Fruit fly (Drosophila melanogaster) whole organism, embryonic: Measurements from ENCODE around the gene prg.
A peak's percentile ranks its signal among the peaks of the same experiment; 100 is the strongest.

Source experiments
- Aef1 ChIP-seq: fragments of 200-800 bp; sonication (Bioruptor generic); IDR thresholded peaks from 3 replicates; pipeline ENCODE4 v1.3.6; 2022; ENCODE audit warnings: missing biosample characterization, missing genetic modification characterization
- Asciz ChIP-seq: fragments of 200-800 bp; sonication (Bioruptor generic); optimal IDR thresholded peaks from 2 replicates; lab custom pipeline; 2017; ENCODE audit warnings: missing biosample characterization, mild to moderate bottlenecking, missing genetic modification characterization, missing genetic modification reagents
- Atf6 ChIP-seq: fragments of 200-800 bp; sonication (Bioruptor generic); IDR thresholded peaks from 2 replicates; pipeline ENCODE4 v1.3.6; 2022; ENCODE audit warnings: missing biosample characterization, missing genetic modification characterization
- CG10274 ChIP-seq: fragments of 200-800 bp; sonication (Bioruptor generic); optimal IDR thresholded peaks from 3 replicates; lab custom pipeline; 2017; ENCODE audit warnings: missing biosample characterization, mild to moderate bottlenecking, missing genetic modification characterization
- CG14014 ChIP-seq: fragments of 200-800 bp; sonication (Bioruptor generic); IDR thresholded peaks from 2 replicates; pipeline ENCODE4 v1.3.6; 2022; ENCODE audit warnings: missing biosample characterization, missing genetic modification characterization
- CG1529 ChIP-seq: fragments of 200-800 bp; sonication (Bioruptor generic); optimal IDR thresholded peaks from 3 replicates; lab custom pipeline; 2018; ENCODE audit warnings: missing biosample characterization, missing genetic modification characterization
- CG16813 ChIP-seq: fragments of 200-800 bp; sonication (Bioruptor generic); IDR thresholded peaks from 3 replicates; pipeline ENCODE4 v1.3.6; 2022; ENCODE audit warnings: missing biosample characterization, missing genetic modification characterization; ENCODE audit not compliant: partially characterized antibody
- CG31441 ChIP-seq: fragments of 200-800 bp; sonication (Bioruptor generic); IDR thresholded peaks from 2 replicates; pipeline ENCODE4 v1.3.6; 2022; ENCODE audit warnings: missing biosample characterization, missing genetic modification characterization
- CG5180 ChIP-seq: fragments of 200-800 bp; sonication (Bioruptor generic); optimal IDR thresholded peaks from 3 replicates; lab custom pipeline; 2017; ENCODE audit warnings: missing biosample characterization, missing genetic modification characterization, mild to moderate bottlenecking, moderate library complexity, missing genetic modification reagents
- CG6683 ChIP-seq: fragments of 200-800 bp; sonication (Bioruptor generic); optimal IDR thresholded peaks from 2 replicates; lab custom pipeline; 2017; ENCODE audit warnings: missing biosample characterization, mild to moderate bottlenecking, missing genetic modification characterization, missing genetic modification reagents
- CG7372 ChIP-seq: fragments of 200-800 bp; sonication (Bioruptor generic); IDR thresholded peaks from 2 replicates; pipeline ENCODE4 v1.3.6; 2022; ENCODE audit warnings: missing biosample characterization, missing genetic modification characterization
- CG7928 ChIP-seq: fragments of 200-800 bp; sonication (Bioruptor generic); optimal IDR thresholded peaks from 2 replicates; lab custom pipeline; 2017; ENCODE audit warnings: missing biosample characterization, mild to moderate bottlenecking, missing genetic modification characterization
- CG7963 ChIP-seq: fragments of 200-800 bp; sonication (Bioruptor generic); IDR thresholded peaks from 3 replicates; pipeline ENCODE4 v1.3.6; 2022; ENCODE audit warnings: missing biosample characterization, missing genetic modification characterization; ENCODE audit not compliant: partially characterized antibody
- CG7987 ChIP-seq: fragments of 200-800 bp; sonication (Bioruptor generic); optimal IDR thresholded peaks from 2 replicates; lab custom pipeline; 2018; ENCODE audit warnings: missing biosample characterization, mild to moderate bottlenecking, missing genetic modification characterization, moderate library complexity
- CG8290 ChIP-seq, 3 experiments: fragments of 200-800 bp; sonication (Bioruptor generic); optimal IDR thresholded peaks; 2 replicates each; lab custom pipeline; 2016 to 2019; ENCODE audit warnings: missing biosample characterization in 3 of 3, missing genetic modification characterization in 3 of 3, mild to moderate bottlenecking in 2 of 3, moderate library complexity in 1 of 3
- CG9437 ChIP-seq: fragments of 200-800 bp; sonication (Bioruptor generic); optimal IDR thresholded peaks from 2 replicates; lab custom pipeline; 2018; ENCODE audit warnings: missing biosample characterization, mild to moderate bottlenecking, missing genetic modification characterization
- Dp ChIP-seq: fragments of 200-800 bp; sonication (Bioruptor generic); optimal IDR thresholded peaks from 2 replicates; lab custom pipeline; 2018; ENCODE audit warnings: missing biosample characterization, mild to moderate bottlenecking, missing genetic modification characterization, moderate library complexity
- Ets97D ChIP-seq: fragments of 200-800 bp; sonication (Bioruptor generic); optimal IDR thresholded peaks from 3 replicates; lab custom pipeline; 2016; ENCODE audit warnings: missing biosample characterization, missing genetic modification characterization
- Gug ChIP-seq: fragments of 200-800 bp; sonication (Bioruptor generic); IDR thresholded peaks from 4 replicates; pipeline ENCODE4 v1.3.6; 2022; ENCODE audit warnings: missing biosample characterization, missing genetic modification characterization
- Hr51 ChIP-seq, 2 experiments: fragments of 200-800 bp; sonication (Bioruptor generic); optimal IDR thresholded peaks; 2 replicates in 1 of 2; 3 replicates in 1 of 2; lab custom pipeline; 2016 to 2018; ENCODE audit warnings: missing biosample characterization in 2 of 2, missing genetic modification characterization in 2 of 2, mild to moderate bottlenecking in 1 of 2, moderate library complexity in 1 of 2
- Med ChIP-seq: fragments of 200-800 bp; sonication (Bioruptor generic); peaks from one replicate; lab custom pipeline; 2016; ENCODE audit warnings: missing biosample characterization, missing genetic modification characterization, mild to moderate bottlenecking, inconsistent platforms, moderate library complexity
- NK7.1 ChIP-seq: fragments of 200-800 bp; sonication (Bioruptor generic); optimal IDR thresholded peaks from 3 replicates; lab custom pipeline; 2016; ENCODE audit warnings: missing biosample characterization, missing genetic modification characterization
- Nf-YC ChIP-seq: fragments of 200-800 bp; optimal IDR thresholded peaks from 3 replicates; lab custom pipeline; 2019; ENCODE audit warnings: missing biosample characterization, mild to moderate bottlenecking, missing genetic modification characterization, moderate library complexity
- ash1 ChIP-seq: fragments of 200-800 bp; sonication (Bioruptor generic); optimal IDR thresholded peaks from 2 replicates; lab custom pipeline; 2018; ENCODE audit warnings: missing biosample characterization, mild to moderate bottlenecking, missing genetic modification characterization
- bowl ChIP-seq: fragments of 200-800 bp; sonication (Bioruptor generic); IDR thresholded peaks from 2 replicates; pipeline ENCODE4 v1.3.6; 2022; ENCODE audit warnings: missing biosample characterization, missing genetic modification characterization
- bsh ChIP-seq, 2 experiments: fragments of 200-800 bp; sonication (Bioruptor generic); optimal IDR thresholded peaks; 2 replicates each; lab custom pipeline; 2017 to 2018; ENCODE audit warnings: mild to moderate bottlenecking in 2 of 2, missing biosample characterization in 2 of 2, missing genetic modification characterization in 2 of 2, moderate library complexity in 1 of 2
- ci ChIP-seq: fragments of 200-800 bp; sonication (Bioruptor generic); IDR thresholded peaks from 3 replicates; pipeline ENCODE4 v1.3.6; 2022; ENCODE audit warnings: missing biosample characterization, missing genetic modification characterization
- disco-r ChIP-seq: fragments of 200-800 bp; sonication (Bioruptor generic); optimal IDR thresholded peaks from 2 replicates; lab custom pipeline; 2016; ENCODE audit warnings: missing biosample characterization, missing genetic modification characterization
- dm ChIP-seq: fragments of 200-800 bp; sonication (Bioruptor generic); optimal IDR thresholded peaks from 3 replicates; lab custom pipeline; 2016; ENCODE audit warnings: missing biosample characterization, missing genetic modification characterization
- dpn ChIP-seq, 2 experiments: fragments of 200-800 bp; sonication (Bioruptor generic); optimal IDR thresholded peaks; 3 replicates each; lab custom pipeline; 2016; ENCODE audit warnings: missing biosample characterization in 2 of 2, missing genetic modification characterization in 2 of 2
- esg ChIP-seq: fragments of 200-800 bp; sonication (Bioruptor generic); conservative IDR thresholded peaks from 2 replicates; pipeline ENCODE4 v1.3.6; 2022; ENCODE audit warnings: missing biosample characterization, missing genetic modification characterization
- gcm2 ChIP-seq: fragments of 200-800 bp; sonication (Bioruptor generic); optimal IDR thresholded peaks from 2 replicates; lab custom pipeline; 2016; ENCODE audit warnings: missing biosample characterization, missing genetic modification characterization
- grau ChIP-seq: fragments of 200-800 bp; optimal IDR thresholded peaks from 3 replicates; lab custom pipeline; 2019; ENCODE audit warnings: missing biosample characterization, mild to moderate bottlenecking, missing genetic modification characterization, moderate library complexity
- ham ChIP-seq: fragments of 200-800 bp; sonication (Bioruptor generic); IDR thresholded peaks from 2 replicates; pipeline ENCODE4 v1.3.6; 2022; ENCODE audit warnings: missing biosample characterization, missing genetic modification characterization
- pum ChIP-seq: fragments of 200-800 bp; sonication (Bioruptor generic); optimal IDR thresholded peaks from 2 replicates; lab custom pipeline; 2016; ENCODE audit warnings: missing biosample characterization, missing genetic modification characterization
- sc ChIP-seq, 3 experiments: fragments of >200 bp in 2 of 3; fragments of 200-800 bp in 1 of 3; sonication (Bioruptor generic) in 1 of 3; optimal IDR thresholded peaks; 2 replicates in 2 of 3; 3 replicates in 1 of 3; lab custom pipeline; 2017; ENCODE audit warnings: mild to moderate bottlenecking in 1 of 3, missing biosample characterization in 1 of 3, missing genetic modification characterization in 1 of 3, missing genetic modification reagents in 1 of 3
- schlank ChIP-seq: fragments of 200-800 bp; sonication (Bioruptor generic); optimal IDR thresholded peaks from 2 replicates; lab custom pipeline; 2018; ENCODE audit warnings: missing biosample characterization, mild to moderate bottlenecking, missing genetic modification characterization
- sens ChIP-seq: fragments of 200-800 bp; sonication (Bioruptor generic); peaks from one replicate; lab custom pipeline; 2016; ENCODE audit warnings: missing biosample characterization, missing genetic modification characterization
- slp2 ChIP-seq: fragments of 200-800 bp; sonication (Bioruptor generic); optimal IDR thresholded peaks from 2 replicates; lab custom pipeline; 2016; ENCODE audit warnings: missing biosample characterization, missing genetic modification characterization
- stwl ChIP-seq: fragments of 200-800 bp; sonication (Bioruptor generic); optimal IDR thresholded peaks from 3 replicates; lab custom pipeline; 2018; ENCODE audit warnings: missing biosample characterization, mild to moderate bottlenecking, missing genetic modification characterization, moderate library complexity
- tin ChIP-seq: fragments of 200-800 bp; sonication (Bioruptor generic); optimal IDR thresholded peaks from 3 replicates; lab custom pipeline; 2016; ENCODE audit warnings: missing biosample characterization, missing genetic modification characterization
- usp ChIP-seq: fragments of >200 bp; optimal IDR thresholded peaks from 2 replicates; lab custom pipeline; 2017; ENCODE audit warnings: missing biosample characterization, missing genetic modification characterization
- zf30C ChIP-seq: fragments of 200-800 bp; sonication (Bioruptor generic); optimal IDR thresholded peaks from 3 replicates; lab custom pipeline; 2018; ENCODE audit warnings: missing biosample characterization, mild to moderate bottlenecking, missing genetic modification characterization

prg gene

DNA sequence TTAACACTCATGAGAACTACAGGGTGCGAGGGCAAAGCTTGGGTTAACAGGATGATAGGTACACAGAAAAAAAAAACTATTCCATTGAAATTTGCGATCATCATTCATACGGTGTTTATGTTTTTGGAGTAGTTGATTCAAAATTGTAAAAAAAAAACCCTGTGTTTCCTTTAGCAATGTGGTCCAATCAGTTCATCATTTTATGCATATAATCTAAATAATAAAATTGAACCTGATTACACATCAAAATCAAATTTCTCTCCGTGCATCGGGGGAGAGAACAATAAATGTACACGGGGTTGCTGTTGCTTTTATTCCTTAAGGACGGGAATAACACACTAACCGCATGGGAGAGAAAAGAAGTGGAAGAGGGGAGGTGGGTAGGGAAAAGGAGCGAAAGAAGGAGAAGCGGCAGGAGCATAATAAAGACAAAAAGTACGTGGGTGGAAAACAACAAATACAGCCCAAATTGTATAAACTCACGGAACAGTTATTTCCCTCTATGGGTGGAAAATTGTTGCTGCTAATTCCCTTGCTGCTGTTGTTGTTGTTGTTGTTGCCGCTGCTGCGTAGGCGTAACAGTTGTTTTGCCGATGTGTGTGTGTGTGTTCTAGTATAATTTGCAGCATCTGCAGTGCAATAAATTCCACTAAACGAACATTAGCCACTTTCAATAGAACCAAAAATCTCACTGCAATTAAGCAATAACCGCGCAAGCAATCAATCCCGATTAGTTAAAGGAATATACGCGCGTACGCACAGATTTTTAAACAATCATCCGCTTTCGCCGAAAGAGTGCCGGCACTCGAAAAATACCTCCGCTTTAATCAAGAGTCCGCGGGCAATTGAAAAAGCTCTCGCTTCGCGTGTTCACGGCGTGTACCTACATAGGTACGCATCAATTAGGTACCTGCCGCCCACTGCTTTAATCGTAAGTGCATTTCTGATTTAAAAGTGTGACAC, 863 bp upstream of the prg start, which contains the start of gene Agpat2 (continued):
- TF ChIP-seq ci (peak; percentile 87), CG14014 (peak; percentile 77), zf30C (GFP tag; lab: Kevin White, UChicago) (peak; percentile 89), CG6683 (GFP tag; lab: Kevin White, UChicago) (peak; percentile 76), bowl (GFP tag; lab: Robert Waterston, UW) (no peak), sc (optimal IDR thresholded peaks at IDR 0.05; lab: Kevin White, UChicago) (no peak), sc (GFP tag; optimal IDR thresholded peaks at IDR 0.05; lab: Kevin White, UChicago) (peak; percentile 80), dpn (GFP tag; optimal IDR thresholded peaks at IDR 0.05; lab: Kevin White, UChicago) (peak; percentile 76 to 85), ham (no peak), Aef1 (peak; percentile 52), CG31441 (peak; percentile 88), Atf6 (GFP tag; lab: Robert Waterston, UW) (peak; percentile 73), Gug (peak; percentile 65; the same call in 3 of the 4 replicates), CG7963 (GFP tag; lab: Robert Waterston, UW) (no peak), Asciz (peak; percentile 80), slp2 (peak; percentile 80), tin (GFP tag; lab: Kevin White, UChicago) (peak; percentile 81), stwl (peak; percentile 20), esg (peak; percentile 68), Dp (GFP tag; lab: Kevin White, UChicago) (no peak), CG1529 (peak; percentile 80), CG7987 (GFP tag; lab: Kevin White, UChicago) (peak; percentile 40), CG10274 (GFP tag; lab: Kevin White, UChicago) (peak; percentile 34)

DNA sequence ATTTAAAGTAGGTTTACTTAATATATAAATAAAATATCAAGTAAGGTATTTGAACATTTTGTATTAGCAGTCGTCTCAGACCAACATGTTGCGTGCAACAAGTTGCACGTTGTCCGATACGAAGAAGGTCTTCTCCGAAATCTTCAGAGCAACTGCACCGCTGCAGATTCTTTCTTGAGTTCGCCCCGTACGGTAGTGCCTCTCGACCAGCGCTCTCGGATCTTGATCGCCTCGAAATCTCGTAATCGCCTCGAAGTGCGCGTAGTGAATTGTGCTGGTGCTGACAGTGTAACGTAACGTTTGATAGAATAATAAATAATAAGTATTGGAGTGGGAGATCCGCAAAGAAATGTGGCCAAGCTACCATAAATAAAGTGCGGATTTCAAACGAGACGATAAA, 2.4 kb downstream of the prg start, which contains the start of gene dachs:
TSS of gene dachs (plus strand) at position 175 of the 400 bp plus-strand sequence.
- TF ChIP-seq grau (tag; lab: Kevin White, UChicago) (peak; percentile 28), CG5180 (GFP tag; lab: Kevin White, UChicago) (peak; percentile 95), Dp (GFP tag; lab: Kevin White, UChicago) (no peak), NK7.1 (no peak), CG7928 (GFP tag; lab: Kevin White, UChicago) (no peak)

DNA sequence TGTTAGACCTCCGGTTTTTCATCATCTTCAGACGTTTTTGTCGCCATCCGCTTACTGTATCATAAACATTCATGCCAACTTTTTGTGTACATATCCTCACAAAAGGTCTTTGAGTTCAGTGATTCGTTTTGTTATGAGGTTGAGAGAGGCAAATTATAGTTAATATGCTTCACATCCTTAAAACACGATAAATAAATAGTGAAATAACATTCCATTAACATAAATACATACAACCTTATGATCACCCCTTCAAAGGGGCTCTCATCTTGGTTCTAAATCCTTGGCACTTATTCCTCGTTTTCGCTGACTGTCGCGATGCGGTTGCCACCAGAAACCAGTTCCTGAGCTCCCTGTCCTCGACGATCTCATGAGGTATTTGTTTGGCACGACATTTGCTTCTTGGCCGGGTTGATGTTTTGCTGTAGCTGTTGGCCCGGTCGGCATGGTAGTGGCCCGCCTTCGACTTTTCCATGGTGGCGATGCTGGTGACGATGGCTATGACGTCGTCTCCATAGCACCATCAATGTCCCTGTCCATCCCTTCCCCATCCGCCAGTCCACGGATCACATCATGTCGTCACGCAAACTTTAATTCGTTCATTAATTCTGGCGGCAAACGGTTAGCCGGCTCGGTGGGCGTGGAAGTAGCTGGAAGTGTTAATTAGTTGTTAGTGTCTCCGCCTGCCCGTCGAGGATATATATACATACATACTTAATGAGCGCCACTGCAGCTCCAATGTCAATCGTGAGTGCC, 4.8 kb downstream of the prg start:
- TF ChIP-seq Med (GFP tag; lab: Kevin White, UChicago) (peak; percentile 35), CG9437 (GFP tag; lab: Kevin White, UChicago) (no peak), gcm2 (GFP tag; lab: Kevin White, UChicago) (no peak), CG7372 (GFP tag; lab: Robert Waterston, UW) (no peak), CG16813 (no peak), sens (GFP tag; lab: Kevin White, UChicago) (no peak)

DNA sequence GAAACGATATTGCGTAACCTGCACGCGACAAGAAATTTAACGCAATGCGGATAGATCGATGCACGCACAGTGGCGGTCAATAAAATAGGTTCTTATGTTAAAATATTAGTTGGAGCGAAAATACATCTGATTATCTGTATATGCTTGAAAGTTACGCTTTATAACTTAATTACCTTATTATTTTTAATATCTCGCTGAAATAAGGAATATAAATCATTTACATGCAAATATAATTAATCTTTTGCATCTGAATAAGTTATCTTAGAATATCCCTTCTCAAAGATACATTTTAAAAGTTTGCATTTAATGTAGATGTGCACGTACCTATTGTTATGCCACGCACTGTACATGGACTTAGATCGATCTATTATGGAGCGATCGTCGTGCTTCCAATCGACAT, 7.4 kb downstream of the prg start:
- TF ChIP-seq dm (GFP tag; lab: Kevin White, UChicago) = no peak
- no peak for TF ChIP-seq pum (GFP tag; lab: Kevin White, UChicago)
- no peak for TF ChIP-seq Ets97D (GFP tag; lab: Kevin White, UChicago)
- no peak for TF ChIP-seq Nf-YC (tag; lab: Kevin White, UChicago)
- no peak for TF ChIP-seq usp
- TF ChIP-seq tin (GFP tag; lab: Kevin White, UChicago) = no peak
- TF ChIP-seq CG8290 (GFP tag; optimal IDR thresholded peaks at IDR 0.05; lab: Kevin White, UChicago) = no peak
- no peak for TF ChIP-seq CG8290 (tag; optimal IDR thresholded peaks at IDR 0.05; lab: Kevin White, UChicago)
- peak; percentile 55 to 68 for TF ChIP-seq bsh (GFP tag; optimal IDR thresholded peaks at IDR 0.05; lab: Kevin White, UChicago)
- TF ChIP-seq schlank (tag; lab: Kevin White, UChicago) = no peak
- no peak for TF ChIP-seq ash1 (GFP tag; lab: Kevin White, UChicago)
- TF ChIP-seq Hr51 (GFP tag; optimal IDR thresholded peaks at IDR 0.05; lab: Kevin White, UChicago) = peak in 1 of 2 experiments; percentile 25
- no peak for TF ChIP-seq disco-r (GFP tag; lab: Kevin White, UChicago)
